Worm (Caenorhabditis elegans) whole organism, midembryonic: ENCODE results near the gene kin-34.

ENCODE experiments used
- T22C8.4 ChIP-seq: fragments of 200-800 bp; sonication (Bioruptor generic); IDR thresholded peaks from 2 replicates; pipeline ENCODE4 v1.3.6; 2022; ENCODE audit warnings: missing genetic modification characterization, missing compliant biosample characterization
- cog-1 ChIP-seq: sonication (generic microtip); optimal IDR thresholded peaks from 2 replicates; lab custom pipeline; 2016; ENCODE audit warnings: missing genetic modification characterization, missing compliant biosample characterization
- flt-1 ChIP-seq: fragments of 200-800 bp; sonication (Bioruptor generic); IDR thresholded peaks from 2 replicates; pipeline ENCODE4 v1.3.6; 2022; ENCODE audit warnings: missing genetic modification characterization, missing compliant biosample characterization
- klf-2 ChIP-seq: fragments of 200-800 bp; sonication (Bioruptor generic); conservative IDR thresholded peaks from 2 replicates; pipeline ENCODE4 v1.3.6; 2022; ENCODE audit warnings: missing genetic modification reagents, missing genetic modification characterization, missing compliant biosample characterization
- med-1 ChIP-seq: sonication (generic microtip); optimal IDR thresholded peaks from 2 replicates; lab custom pipeline; 2017; ENCODE audit warnings: missing genetic modification characterization, mild to moderate bottlenecking, missing compliant biosample characterization, antibody characterized with exemption, missing genetic modification reagents; ENCODE audit not compliant: insufficient read depth
- ref-1 ChIP-seq: fragments of 200-800 bp; sonication (Bioruptor generic); conservative IDR thresholded peaks from 2 replicates; pipeline ENCODE4 v1.3.6; 2022; ENCODE audit warnings: missing genetic modification reagents, missing genetic modification characterization, missing compliant biosample characterization
- tab-1 ChIP-seq: fragments of 200-800 bp; sonication (Bioruptor generic); IDR thresholded peaks from 2 replicates; pipeline ENCODE4 v1.3.6; 2022; ENCODE audit warnings: missing genetic modification characterization, missing compliant biosample characterization
- ztf-23 ChIP-seq: fragments of 200-800 bp; sonication (Bioruptor generic); IDR thresholded peaks from 2 replicates; pipeline ENCODE4 v1.3.6; 2022; ENCODE audit warnings: missing genetic modification reagents, missing genetic modification characterization, missing compliant biosample characterization
- ztf-29 ChIP-seq: fragments of 200-800 bp; sonication (Bioruptor generic); IDR thresholded peaks from 2 replicates; pipeline ENCODE4 v1.3.6; 2022; ENCODE audit warnings: missing genetic modification reagents, missing genetic modification characterization, missing compliant biosample characterization

kin-34 gene

DNA sequence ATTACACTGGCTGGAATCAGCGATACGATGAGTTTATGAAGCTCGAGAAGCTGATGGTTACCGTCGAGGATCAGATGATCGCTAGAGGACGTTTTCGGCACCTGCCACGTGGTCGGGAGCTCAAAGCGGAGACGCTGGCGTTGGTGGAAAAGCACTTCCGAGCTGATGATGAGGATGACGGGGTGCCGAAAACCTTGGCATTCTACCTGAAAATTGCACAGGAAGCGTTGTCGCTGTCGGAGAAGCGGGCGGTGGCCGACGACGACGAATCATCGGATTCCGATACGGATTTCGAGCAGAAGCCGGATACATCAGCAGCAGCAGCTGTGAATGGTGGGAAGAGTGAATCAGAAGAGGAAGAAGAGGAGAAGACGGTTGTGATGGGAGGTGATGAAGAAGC is 51.2 kb downstream of the kin-34 start:
- TF ChIP-seq cog-1 (tag; lab: Kevin White, UChicago) (no peak), klf-2 (no peak), ztf-23 (GFP tag; lab: Robert Waterston, UW) (no peak), tab-1 (GFP tag; lab: Robert Waterston, UW) (no peak), flt-1 (no peak), ref-1 (no peak), ztf-29 (no peak), T22C8.4 (GFP tag; lab: Robert Waterston, UW) (no peak), med-1 (GFP tag; lab: Kevin White, UChicago) (no peak)
